Fruit fly (Drosophila melanogaster): ENCODE results near the gene PolI.
A peak's percentile ranks its signal among the peaks of the same experiment; 100 is the strongest.

The PolI gene

dm6 chr3R:8190866-8191265 is 42.4 kb upstream of the PolI start (continued):
- TF ChIP-seq CG10267 (tag; optimal IDR thresholded peaks at IDR 0.05) (no peak), fd96Cb (tag; optimal IDR thresholded peaks at IDR 0.05) (no peak), Spps (tag; optimal IDR thresholded peaks at IDR 0.05) (no peak), twi (tag; optimal IDR thresholded peaks at IDR 0.05) (peak; percentile 40), CG31224 (GFP tag; IDR thresholded peaks at IDR 0.05) (no peak), hb (GFP tag; IDR thresholded peaks at IDR 0.05; ENCODE audit: partially characterized antibody) (no peak; the same call in 1 of the 3 replicates), CG7357 (GFP tag; IDR thresholded peaks at IDR 0.05) (no peak), sc (optimal IDR thresholded peaks at IDR 0.05) (no peak), sc (GFP tag; optimal IDR thresholded peaks at IDR 0.05) (no peak), gcm (GFP tag; optimal IDR thresholded peaks at IDR 0.05) (no peak), amos (GFP tag; IDR thresholded peaks at IDR 0.05; ENCODE audit: partially characterized antibody) (peak; percentile 49; the same call in 1 of the 2 replicates), NC2β (GFP tag; optimal IDR thresholded peaks at IDR 0.05) (no peak), CG12299 (tag; optimal IDR thresholded peaks at IDR 0.05) (no peak), br (optimal IDR thresholded peaks at IDR 0.05) (no peak), Sox100B (GFP tag; optimal IDR thresholded peaks at IDR 0.05) (no peak), slp2 (GFP tag; optimal IDR thresholded peaks at IDR 0.05) (no peak), BEAF-32 (GFP tag; optimal IDR thresholded peaks at IDR 0.05) (no peak), stc (GFP tag; IDR thresholded peaks at IDR 0.05) (no peak), bcd (GFP tag; optimal IDR thresholded peaks at IDR 0.05) (no peak), CG9215 (GFP tag; IDR thresholded peaks at IDR 0.05) (no peak), phol (tag; optimal IDR thresholded peaks at IDR 0.05) (peak; percentile 88), HLHmδ (GFP tag; optimal IDR thresholded peaks at IDR 0.05) (peak; percentile 13), CG18262 (tag; optimal IDR thresholded peaks at IDR 0.05) (no peak), tap (tag; optimal IDR thresholded peaks at IDR 0.05) (no peak), Stat92E (GFP tag; optimal IDR thresholded peaks at IDR 0.05) (no peak), CG2129 (GFP tag; IDR thresholded peaks at IDR 0.05; ENCODE audit: partially characterized antibody) (no peak), CG8765 (GFP tag; IDR thresholded peaks at IDR 0.05) (no peak), CG7271 (tag; optimal IDR thresholded peaks at IDR 0.05) (no peak), E2f2 (GFP tag; IDR thresholded peaks at IDR 0.05) (no peak), Kr (GFP tag; optimal IDR thresholded peaks at IDR 0.05) (no peak), nerfin-1 (tag; optimal IDR thresholded peaks at IDR 0.05) (no peak), Ada2b (GFP tag; IDR thresholded peaks at IDR 0.05) (no peak), CG7987 (GFP tag; optimal IDR thresholded peaks at IDR 0.05) (no peak), CG7556 (GFP tag; optimal IDR thresholded peaks at IDR 0.05) (no peak), Ptx1 (GFP tag; IDR thresholded peaks at IDR 0.05) (no peak), chif (GFP tag; optimal IDR thresholded peaks at IDR 0.05) (peak in 1 of 2 experiments; percentile 73), onecut (GFP tag; IDR thresholded peaks at IDR 0.05) (no peak), Dip3 (GFP tag; optimal IDR thresholded peaks at IDR 0.05) (no peak), esg (GFP tag; conservative IDR thresholded peaks at IDR 0.05) (no peak), ac (GFP tag; optimal IDR thresholded peaks at IDR 0.05) (no peak), ssp (GFP tag; IDR thresholded peaks at IDR 0.05) (no peak), CG2120 (GFP tag; optimal IDR thresholded peaks at IDR 0.05) (no peak), CG11398 (GFP tag; optimal IDR thresholded peaks at IDR 0.05) (no peak), CG3726 (GFP tag; IDR thresholded peaks at IDR 0.05) (no peak), psq (GFP tag; optimal IDR thresholded peaks at IDR 0.05) (no peak), az2 (GFP tag; optimal IDR thresholded peaks at IDR 0.05) (no peak), gsb (GFP tag; IDR thresholded peaks at IDR 0.05) (no peak), hkb (optimal IDR thresholded peaks at IDR 0.05) (no peak), hkb (GFP tag; IDR thresholded peaks at IDR 0.05) (0 out of 2 replicates have a peak, but pooled peaks have one; percentile 18), disco-r (GFP tag; optimal IDR thresholded peaks at IDR 0.05) (no peak), odd (GFP tag; optimal IDR thresholded peaks at IDR 0.05) (no peak), Lim3 (GFP tag; IDR thresholded peaks at IDR 0.05) (no peak), CG8924 (tag; optimal IDR thresholded peaks at IDR 0.05) (peak; percentile 29)
